Worm (Caenorhabditis elegans) whole organism, late embryonic: ENCODE measurements around the gene B0513.4.
A peak's percentile ranks its signal among the peaks of the same experiment; 100 is the strongest.

Experiments
- C38D4.7 ChIP-seq: fragments of 200-800 bp; sonication (Bioruptor generic); optimal IDR thresholded peaks from 2 replicates; lab custom pipeline; 2018; ENCODE audit warnings: mild to moderate bottlenecking, missing genetic modification characterization, moderate library complexity, missing compliant biosample characterization
- F13H6.1 ChIP-seq: sonication (generic microtip); optimal IDR thresholded peaks from 2 replicates; lab custom pipeline; 2016; ENCODE audit warnings: missing genetic modification characterization, missing compliant biosample characterization
- K02D7.2 ChIP-seq: sonication (generic microtip); optimal IDR thresholded peaks from 2 replicates; lab custom pipeline; 2017; ENCODE audit warnings: mild to moderate bottlenecking, missing genetic modification characterization, missing compliant biosample characterization
- Y22D7AL.16 ChIP-seq: sonication (generic microtip); optimal IDR thresholded peaks from 2 replicates; lab custom pipeline; 2016; ENCODE audit warnings: missing genetic modification characterization, missing compliant biosample characterization
- ahr-1 ChIP-seq: sonication (generic microtip); optimal IDR thresholded peaks from 2 replicates; lab custom pipeline; 2016; ENCODE audit warnings: missing genetic modification characterization, missing compliant biosample characterization
- ama-1 ChIP-seq: fragments of 150-350 bp; optimal IDR thresholded peaks from 2 replicates; lab custom pipeline; 2014
- ceh-14 ChIP-seq: sonication (generic microtip); optimal IDR thresholded peaks from 2 replicates; lab custom pipeline; 2016; ENCODE audit warnings: missing genotype, missing genetic modification characterization, missing compliant biosample characterization
- ceh-2 ChIP-seq: sonication (generic microtip); optimal IDR thresholded peaks from 2 replicates; lab custom pipeline; 2016; ENCODE audit warnings: missing genotype, missing genetic modification characterization, missing compliant biosample characterization
- ceh-31 ChIP-seq: sonication (generic microtip); optimal IDR thresholded peaks from 2 replicates; lab custom pipeline; 2016; ENCODE audit warnings: missing genetic modification characterization, missing compliant biosample characterization
- ceh-34 ChIP-seq: sonication (generic microtip); optimal IDR thresholded peaks from 2 replicates; lab custom pipeline; 2016; ENCODE audit warnings: mild to moderate bottlenecking, missing genetic modification characterization, missing compliant biosample characterization
- ceh-45 ChIP-seq: fragments of 200-800 bp; sonication (Bioruptor generic); IDR thresholded peaks from 2 replicates; pipeline ENCODE4 v1.3.6; 2022; ENCODE audit warnings: missing genetic modification reagents, missing genetic modification characterization, missing compliant biosample characterization
- ceh-48 ChIP-seq: sonication (generic microtip); optimal IDR thresholded peaks from 2 replicates; lab custom pipeline; 2016; ENCODE audit warnings: missing genetic modification characterization, inconsistent platforms, missing compliant biosample characterization
- ceh-6 ChIP-seq: fragments of 200-800 bp; sonication (Bioruptor generic); optimal IDR thresholded peaks from 2 replicates; lab custom pipeline; 2018; ENCODE audit warnings: mild to moderate bottlenecking, missing genetic modification characterization, missing compliant biosample characterization
- ceh-9 ChIP-seq: sonication (generic microtip); optimal IDR thresholded peaks from 2 replicates; lab custom pipeline; 2016; ENCODE audit warnings: mild to moderate bottlenecking, missing genetic modification characterization, inconsistent platforms, missing compliant biosample characterization
- che-1 ChIP-seq: sonication (generic microtip); optimal IDR thresholded peaks from 2 replicates; lab custom pipeline; 2016; ENCODE audit warnings: mild to moderate bottlenecking, missing genetic modification characterization, missing compliant biosample characterization
- dmd-4 ChIP-seq: sonication (generic microtip); optimal IDR thresholded peaks from 2 replicates; lab custom pipeline; 2016; ENCODE audit warnings: borderline replicate concordance, missing genetic modification characterization, missing compliant biosample characterization
- elt-4 ChIP-seq: sonication (generic microtip); optimal IDR thresholded peaks from 2 replicates; lab custom pipeline; 2016; ENCODE audit warnings: missing genetic modification characterization, missing compliant biosample characterization
- eyg-1 ChIP-seq: sonication (generic microtip); optimal IDR thresholded peaks from 2 replicates; lab custom pipeline; 2016; ENCODE audit warnings: missing genotype, missing genetic modification characterization, missing compliant biosample characterization
- fax-1 ChIP-seq: sonication (generic microtip); optimal IDR thresholded peaks from 2 replicates; lab custom pipeline; 2016; ENCODE audit warnings: missing genotype, missing genetic modification characterization, missing compliant biosample characterization
- fkh-10 ChIP-seq: fragments of 150-350 bp; optimal IDR thresholded peaks from 2 replicates; lab custom pipeline; 2014; ENCODE audit warnings: missing biosample characterization, missing genetic modification reagents, missing genetic modification characterization
- fkh-6 ChIP-seq: sonication (generic microtip); optimal IDR thresholded peaks from 2 replicates; lab custom pipeline; 2016; ENCODE audit warnings: missing genetic modification characterization, missing compliant biosample characterization
- gmeb-2 ChIP-seq: sonication (generic microtip); optimal IDR thresholded peaks from 2 replicates; lab custom pipeline; 2016; ENCODE audit warnings: missing genetic modification characterization, inconsistent platforms, missing compliant biosample characterization
- hlh-13 ChIP-seq: fragments of 200-800 bp; sonication (Bioruptor generic); optimal IDR thresholded peaks from 2 replicates; lab custom pipeline; 2018; ENCODE audit warnings: mild to moderate bottlenecking, missing genetic modification characterization, missing compliant biosample characterization
- lim-6 ChIP-seq: sonication (generic microtip); optimal IDR thresholded peaks from 2 replicates; lab custom pipeline; 2016; ENCODE audit warnings: missing genetic modification characterization, missing compliant biosample characterization
- lin-11 ChIP-seq: fragments of 200-800 bp; sonication (Bioruptor generic); optimal IDR thresholded peaks from 2 replicates; lab custom pipeline; 2018; ENCODE audit warnings: mild to moderate bottlenecking, missing genetic modification characterization, missing compliant biosample characterization
- madf-2 ChIP-seq: sonication (generic microtip); optimal IDR thresholded peaks from 2 replicates; lab custom pipeline; 2017; ENCODE audit warnings: missing genetic modification characterization, missing compliant biosample characterization
- nhr-11 ChIP-seq: fragments of 150-350 bp; optimal IDR thresholded peaks from 2 replicates; lab custom pipeline; 2014; ENCODE audit warnings: missing biosample characterization, missing genetic modification characterization
- nhr-232 ChIP-seq: sonication (generic microtip); optimal IDR thresholded peaks from 2 replicates; lab custom pipeline; 2016; ENCODE audit warnings: missing genetic modification characterization, missing compliant biosample characterization
- npax-4 ChIP-seq: sonication (generic microtip); optimal IDR thresholded peaks from 2 replicates; lab custom pipeline; 2016; ENCODE audit warnings: missing genetic modification characterization, missing compliant biosample characterization
- odd-2 ChIP-seq: sonication (generic microtip); optimal IDR thresholded peaks from 2 replicates; lab custom pipeline; 2017; ENCODE audit warnings: antibody characterized with exemption, mild to moderate bottlenecking, missing genetic modification characterization, missing compliant biosample characterization
- pag-3 ChIP-seq: sonication (generic microtip); optimal IDR thresholded peaks from 2 replicates; lab custom pipeline; 2016; ENCODE audit warnings: missing compliant biosample characterization, missing genetic modification characterization, borderline replicate concordance
- pat-9 ChIP-seq: fragments of 200-800 bp; sonication (Bioruptor generic); optimal IDR thresholded peaks from 2 replicates; lab custom pipeline; 2018; ENCODE audit warnings: mild to moderate bottlenecking, missing genetic modification characterization, moderate library complexity, missing compliant biosample characterization
- pax-1 ChIP-seq: fragments of 150-350 bp; optimal IDR thresholded peaks from 2 replicates; lab custom pipeline; 2014; ENCODE audit warnings: missing biosample characterization, missing genetic modification characterization
- pha-4 ChIP-seq: fragments of 150-350 bp; optimal IDR thresholded peaks from 2 replicates; lab custom pipeline; 2018; ENCODE audit warnings: missing biosample characterization, missing genetic modification reagents, missing genetic modification characterization
- pqm-1 ChIP-seq: sonication (generic microtip); optimal IDR thresholded peaks from 2 replicates; lab custom pipeline; 2016; ENCODE audit warnings: missing genetic modification characterization, missing compliant biosample characterization
- rnt-1 ChIP-seq: sonication (generic microtip); optimal IDR thresholded peaks from 2 replicates; lab custom pipeline; 2016; ENCODE audit warnings: missing genetic modification characterization, missing compliant biosample characterization
- sox-2 ChIP-seq: fragments of 200-800 bp; sonication (Bioruptor generic); IDR thresholded peaks from 2 replicates; pipeline ENCODE4 v1.3.6; 2022; ENCODE audit warnings: missing genetic modification reagents, missing genetic modification characterization, missing compliant biosample characterization
- sox-4 ChIP-seq: sonication (generic microtip); optimal IDR thresholded peaks from 2 replicates; lab custom pipeline; 2017; ENCODE audit warnings: mild to moderate bottlenecking, missing genetic modification characterization, inconsistent platforms, missing compliant biosample characterization
- tbx-2 ChIP-seq: sonication (generic microtip); optimal IDR thresholded peaks from 2 replicates; lab custom pipeline; 2016; ENCODE audit warnings: missing genetic modification characterization, missing compliant biosample characterization
- unc-42 ChIP-seq: sonication (generic microtip); optimal IDR thresholded peaks from 2 replicates; lab custom pipeline; 2016; ENCODE audit warnings: missing genotype, missing genetic modification characterization, missing compliant biosample characterization
- unc-55 ChIP-seq: sonication (generic microtip); optimal IDR thresholded peaks from 2 replicates; lab custom pipeline; 2017; ENCODE audit warnings: missing biosample characterization, missing genetic modification reagents, missing genetic modification characterization
- unc-86 ChIP-seq: sonication (generic microtip); optimal IDR thresholded peaks from 2 replicates; lab custom pipeline; 2016; ENCODE audit warnings: missing genetic modification characterization, missing compliant biosample characterization
- ztf-16 ChIP-seq: sonication (generic microtip); optimal IDR thresholded peaks from 2 replicates; lab custom pipeline; 2017; ENCODE audit warnings: missing genetic modification characterization, missing compliant biosample characterization

B0513.4 gene

ce11 chrIV:13881754-13882275, 1.9 kb downstream of the B0513.4 start, which contains the start of gene rpl-29 (continued):
- no peak for TF ChIP-seq ceh-6 (GFP tag; lab: Kevin White, UChicago)

ce11 chrIV:13882573-13882972, 2.6 kb downstream of the B0513.4 start, which contains the start of gene thoc-7:
thoc-7 (plus strand) TSS chrIV:13882734.
- TF ChIP-seq lim-6 (tag; lab: Kevin White, UChicago) (no peak), odd-2 (tag; lab: Kevin White, UChicago) (no peak), ceh-31 (tag; lab: Kevin White, UChicago) (no peak), sox-4 (no peak), eyg-1 (tag; lab: Kevin White, UChicago) (no peak), ztf-16 (no peak), elt-4 (no peak), unc-86 (tag; lab: Kevin White, UChicago) (no peak), ceh-48 (no peak), gmeb-2 (tag; lab: Kevin White, UChicago) (no peak), che-1 (no peak), hlh-13 (GFP tag; lab: Kevin White, UChicago) (no peak), F13H6.1 (tag; lab: Kevin White, UChicago) (no peak), pha-4 (tag; lab: Kevin White, UChicago) (no peak), pqm-1 (tag; lab: Kevin White, UChicago) (no peak), K02D7.2 (tag; lab: Kevin White, UChicago) (no peak), fkh-6 (no peak), ceh-14 (tag; lab: Kevin White, UChicago) (no peak)

ce11 chrIV:13883922-13884321, 4.0 kb downstream of the B0513.4 start:
- TF ChIP-seq ahr-1 (no peak), ztf-16 (no peak), ceh-31 (tag; lab: Kevin White, UChicago) (no peak), dmd-4 (tag; lab: Kevin White, UChicago) (no peak), Y22D7AL.16 (tag; lab: Kevin White, UChicago) (no peak), ceh-34 (tag; lab: Kevin White, UChicago) (no peak), fax-1 (tag; lab: Kevin White, UChicago) (no peak), pqm-1 (tag; lab: Kevin White, UChicago) (no peak), lim-6 (tag; lab: Kevin White, UChicago) (no peak), nhr-232 (no peak), che-1 (no peak), gmeb-2 (tag; lab: Kevin White, UChicago) (no peak), ceh-45 (no peak), elt-4 (no peak), fkh-10 (GFP tag; lab: Kevin White, UChicago) (no peak), hlh-13 (GFP tag; lab: Kevin White, UChicago) (no peak), F13H6.1 (tag; lab: Kevin White, UChicago) (no peak), lin-11 (no peak), C38D4.7 (GFP tag; lab: Kevin White, UChicago) (no peak)

- peak; percentile 51 for TF ChIP-seq unc-86 (tag; lab: Kevin White, UChicago)
- peak; percentile 77 for TF ChIP-seq ceh-2
- no peak for TF ChIP-seq npax-4
- TF ChIP-seq tbx-2 (tag; lab: Kevin White, UChicago), result peak; percentile 96
- no peak for TF ChIP-seq elt-4
- TF ChIP-seq sox-2, result no peak
- TF ChIP-seq dmd-4 (tag; lab: Kevin White, UChicago), result peak; percentile 58
- no peak for TF ChIP-seq fkh-10 (GFP tag; lab: Kevin White, UChicago)
- peak; percentile 2 for TF ChIP-seq unc-55 (GFP tag; lab: Kevin White, UChicago)
- TF ChIP-seq pag-3 (tag; lab: Kevin White, UChicago), result no peak
- TF ChIP-seq gmeb-2 (tag; lab: Kevin White, UChicago), result no peak
- peak; percentile 56 for TF ChIP-seq pqm-1 (tag; lab: Kevin White, UChicago)
- TF ChIP-seq ama-1, result no peak
- TF ChIP-seq rnt-1, result peak; percentile 90
- peak; percentile 79 for TF ChIP-seq F13H6.1 (tag; lab: Kevin White, UChicago)
- TF ChIP-seq lim-6 (tag; lab: Kevin White, UChicago), result peak; percentile 65
- TF ChIP-seq ceh-45, result no peak
- TF ChIP-seq ceh-9 (tag; lab: Kevin White, UChicago), result no peak
- TF ChIP-seq nhr-11 (tag; lab: Kevin White, UChicago), result no peak
- TF ChIP-seq pat-9, result peak; percentile 30
- TF ChIP-seq unc-42 (tag; lab: Kevin White, UChicago), result peak; percentile 82
- peak; percentile 29 for TF ChIP-seq fkh-6
- TF ChIP-seq hlh-13 (GFP tag; lab: Kevin White, UChicago), result no peak
- TF ChIP-seq pax-1 (tag; lab: Kevin White, UChicago), result no peak
- TF ChIP-seq madf-2 (tag; lab: Kevin White, UChicago), result peak; percentile 33
These were observed 7.6 kb downstream of the B0513.4 start, which contains the start of gene lin-66 for ce11 chrIV:13887408-13888163. lin-66 (plus strand) TSS chrIV:13888079.
